Fruit fly (Drosophila melanogaster): ENCODE results near the gene CG32473.

The CG32473 gene

dm6 chr3R:13270648-13271047, 31.8 kb upstream of the CG32473 start:
- TF ChIP-seq toe (GFP tag; optimal IDR thresholded peaks at IDR 0.05) (no peak), CG7045 (GFP tag; optimal IDR thresholded peaks at IDR 0.05) (no peak), CG14711 (tag; optimal IDR thresholded peaks at IDR 0.05) (no peak), cnc (optimal IDR thresholded peaks at IDR 0.05) (no peak)

dm6 chr3R:13271758-13272157, 30.7 kb upstream of the CG32473 start, which contains the start of gene TBC1D5:
Gene TBC1D5 (minus strand): TSS chr3R:13272011.
- TF ChIP-seq kay (GFP tag; ENCODE audit: borderline replicate concordance) = no peak
- TF ChIP-seq CG7045 (GFP tag; optimal IDR thresholded peaks at IDR 0.05) = no peak
- peak; percentile 13 for TF ChIP-seq bab1 (GFP tag; optimal IDR thresholded peaks at IDR 0.05)
- peak; percentile 16 for TF ChIP-seq CG14711 (tag; optimal IDR thresholded peaks at IDR 0.05)

dm6 chr3R:13273462-13273861, 29.0 kb upstream of the CG32473 start:
- TF ChIP-seq Mnt (GFP tag; optimal IDR thresholded peaks at IDR 0.05) = no peak
- no peak for TF ChIP-seq CG14711 (tag; optimal IDR thresholded peaks at IDR 0.05)
- TF ChIP-seq cnc (optimal IDR thresholded peaks at IDR 0.05) = no peak
- TF ChIP-seq pad (GFP tag; optimal IDR thresholded peaks at IDR 0.05) = no peak
- TF ChIP-seq ovo (GFP tag; optimal IDR thresholded peaks at IDR 0.05) = no peak

dm6 chr3R:13274257-13274796, 28.1 kb upstream of the CG32473 start:
- TF ChIP-seq Mnt (GFP tag; optimal IDR thresholded peaks at IDR 0.05) (no peak), CG7045 (GFP tag; optimal IDR thresholded peaks at IDR 0.05) (no peak), cic (GFP tag; optimal IDR thresholded peaks at IDR 0.05) (no peak), tj (GFP tag; optimal IDR thresholded peaks at IDR 0.05) (no peak), CG14711 (tag; optimal IDR thresholded peaks at IDR 0.05) (no peak), cnc (optimal IDR thresholded peaks at IDR 0.05) (no peak), pad (GFP tag; optimal IDR thresholded peaks at IDR 0.05) (no peak), Crg-1 (GFP tag; optimal IDR thresholded peaks at IDR 0.05) (no peak), CG12768 (GFP tag; optimal IDR thresholded peaks at IDR 0.05) (no peak), ovo (GFP tag; optimal IDR thresholded peaks at IDR 0.05) (no peak), Clk (GFP tag; optimal IDR thresholded peaks at IDR 0.05) (no peak), Hr96 (GFP tag; optimal IDR thresholded peaks at IDR 0.05) (no peak), CG5204 (GFP tag; optimal IDR thresholded peaks at IDR 0.05) (no peak), CG33017 (tag; optimal IDR thresholded peaks at IDR 0.05) (no peak), CG7101 (tag; optimal IDR thresholded peaks at IDR 0.05) (no peak), toe (GFP tag; optimal IDR thresholded peaks at IDR 0.05) (no peak), CG11617 (GFP tag; optimal IDR thresholded peaks at IDR 0.05) (no peak)

dm6 chr3R:13275473-13275872, 27.0 kb upstream of the CG32473 start:
- TF ChIP-seq CG11617 (GFP tag; optimal IDR thresholded peaks at IDR 0.05) (no peak), ovo (GFP tag; optimal IDR thresholded peaks at IDR 0.05) (no peak), CG7101 (tag; optimal IDR thresholded peaks at IDR 0.05) (no peak), CG7045 (GFP tag; optimal IDR thresholded peaks at IDR 0.05) (no peak), Hr96 (GFP tag; optimal IDR thresholded peaks at IDR 0.05) (no peak), pad (GFP tag; optimal IDR thresholded peaks at IDR 0.05) (no peak), bab1 (GFP tag; optimal IDR thresholded peaks at IDR 0.05) (no peak), tj (GFP tag; optimal IDR thresholded peaks at IDR 0.05) (no peak), cnc (optimal IDR thresholded peaks at IDR 0.05) (no peak), CG5204 (GFP tag; optimal IDR thresholded peaks at IDR 0.05) (no peak), kay (GFP tag; ENCODE audit: borderline replicate concordance) (no peak), Mnt (GFP tag; optimal IDR thresholded peaks at IDR 0.05) (no peak), CG33017 (tag; optimal IDR thresholded peaks at IDR 0.05) (no peak), CG14711 (tag; optimal IDR thresholded peaks at IDR 0.05) (no peak), Crg-1 (GFP tag; optimal IDR thresholded peaks at IDR 0.05) (no peak), toe (GFP tag; optimal IDR thresholded peaks at IDR 0.05) (no peak), cic (GFP tag; optimal IDR thresholded peaks at IDR 0.05) (no peak), CG1620 (GFP tag; optimal IDR thresholded peaks at IDR 0.05) (no peak), CG12768 (GFP tag; optimal IDR thresholded peaks at IDR 0.05) (no peak), Clk (GFP tag; optimal IDR thresholded peaks at IDR 0.05) (no peak)

dm6 chr3R:13279419-13279818, 23.0 kb upstream of the CG32473 start, which contains the start of gene CG8630:
Gene CG8630 (plus strand): TSS chr3R:13279721.
- no peak for TF ChIP-seq bab1 (GFP tag; optimal IDR thresholded peaks at IDR 0.05)
- no peak for TF ChIP-seq CG12768 (GFP tag; optimal IDR thresholded peaks at IDR 0.05)
- TF ChIP-seq tj (GFP tag; optimal IDR thresholded peaks at IDR 0.05) = no peak
- no peak for TF ChIP-seq CG7045 (GFP tag; optimal IDR thresholded peaks at IDR 0.05)
- TF ChIP-seq CG11617 (GFP tag; optimal IDR thresholded peaks at IDR 0.05) = no peak
- TF ChIP-seq Mnt (GFP tag; optimal IDR thresholded peaks at IDR 0.05) = no peak
- no peak for TF ChIP-seq ovo (GFP tag; optimal IDR thresholded peaks at IDR 0.05)
- no peak for TF ChIP-seq CG14711 (tag; optimal IDR thresholded peaks at IDR 0.05)
- TF ChIP-seq CG1620 (GFP tag; optimal IDR thresholded peaks at IDR 0.05) = no peak
- no peak for TF ChIP-seq CG5204 (GFP tag; optimal IDR thresholded peaks at IDR 0.05)
- no peak for TF ChIP-seq CG33017 (tag; optimal IDR thresholded peaks at IDR 0.05)
- TF ChIP-seq pad (GFP tag; optimal IDR thresholded peaks at IDR 0.05) = no peak

dm6 chr3R:13285110-13285509, 17.3 kb upstream of the CG32473 start:
- TF ChIP-seq cic (GFP tag; optimal IDR thresholded peaks at IDR 0.05) = no peak
- TF ChIP-seq CG33017 (tag; optimal IDR thresholded peaks at IDR 0.05) = no peak
- TF ChIP-seq Crg-1 (GFP tag; optimal IDR thresholded peaks at IDR 0.05) = no peak
- no peak for TF ChIP-seq Hr96 (GFP tag; optimal IDR thresholded peaks at IDR 0.05)
- no peak for TF ChIP-seq CG1620 (GFP tag; optimal IDR thresholded peaks at IDR 0.05)
- no peak for TF ChIP-seq kay (GFP tag; ENCODE audit: borderline replicate concordance)
- no peak for TF ChIP-seq toe (GFP tag; optimal IDR thresholded peaks at IDR 0.05)
- no peak for TF ChIP-seq ovo (GFP tag; optimal IDR thresholded peaks at IDR 0.05)
- TF ChIP-seq Clk (GFP tag; optimal IDR thresholded peaks at IDR 0.05) = no peak
- TF ChIP-seq CG5204 (GFP tag; optimal IDR thresholded peaks at IDR 0.05) = no peak
- no peak for TF ChIP-seq CG7045 (GFP tag; optimal IDR thresholded peaks at IDR 0.05)
- TF ChIP-seq pad (GFP tag; optimal IDR thresholded peaks at IDR 0.05) = no peak
- no peak for TF ChIP-seq CG12768 (GFP tag; optimal IDR thresholded peaks at IDR 0.05)
- no peak for TF ChIP-seq CG7101 (tag; optimal IDR thresholded peaks at IDR 0.05)
